Comparison of ENCODE assay signal across 4 worm cellular contexts in genomic region chrV:14617711-14618110, ce11.
TF ChIP-seq lines count a peak whose summit lies in the region.

No protein-coding gene starts in this region.

TF ChIP-seq in whole organism, L1 larva, 84 proteins besides CTCF, POLR2A, EP300 and RAD21:
- TF ChIP-seq nhr-237 (tag; optimal IDR thresholded peaks at IDR 0.05; lab: Kevin White, UChicago) (no peak), elt-2 (tag; optimal IDR thresholded peaks at IDR 0.05; lab: Kevin White, UChicago) (no peak), nhr-47 (tag; optimal IDR thresholded peaks at IDR 0.05; lab: Kevin White, UChicago) (no peak), aha-1 (tag; optimal IDR thresholded peaks at IDR 0.05; lab: Kevin White, UChicago) (no peak), pag-3 (tag; optimal IDR thresholded peaks at IDR 0.05; lab: Kevin White, UChicago; ENCODE audit: borderline replicate concordance, insufficient read depth) (no peak), mab-9 (GFP tag; IDR thresholded peaks at IDR 0.05; lab: Robert Waterston, UW) (no peak), nhr-71 (tag; optimal IDR thresholded peaks at IDR 0.05; lab: Kevin White, UChicago) (no peak), efl-1 (optimal IDR thresholded peaks at IDR 0.05; lab: Kevin White, UChicago) (no peak), efl-1 (GFP tag; optimal IDR thresholded peaks at IDR 0.05 in 1 of 2; lab: Kevin White, UChicago) (peak in 1 of 2 experiments; percentile 52), dsc-1 (tag; optimal IDR thresholded peaks at IDR 0.05; lab: Kevin White, UChicago) (no peak), unc-30 (tag; optimal IDR thresholded peaks at IDR 0.05; lab: Kevin White, UChicago) (no peak), lin-14 (GFP tag; optimal IDR thresholded peaks at IDR 0.05; lab: Kevin White, UChicago) (peak; percentile 65), lsy-2 (tag; optimal IDR thresholded peaks at IDR 0.05; lab: Kevin White, UChicago) (peak in 1 of 2 experiments; percentile 13), unc-62 (GFP tag; optimal IDR thresholded peaks at IDR 0.05; lab: Kevin White, UChicago) (no peak)

TF ChIP-seq in whole organism, L4 larva, 104 proteins besides CTCF, POLR2A, EP300 and RAD21:
- TF ChIP-seq aha-1 (tag; lab: Kevin White, UChicago) (peak; percentile 25), nhr-237 (tag; optimal IDR thresholded peaks at IDR 0.05; lab: Kevin White, UChicago) (no peak)

TF ChIP-seq in whole organism, late embryonic, 69 proteins besides CTCF, POLR2A, EP300 and RAD21:
- TF ChIP-seq ahr-1 (tag; optimal IDR thresholded peaks at IDR 0.05; lab: Kevin White, UChicago) (no peak), ceh-31 (tag; optimal IDR thresholded peaks at IDR 0.05; lab: Kevin White, UChicago) (peak; percentile 86), unc-42 (tag; optimal IDR thresholded peaks at IDR 0.05; lab: Kevin White, UChicago) (peak; percentile 87), ets-4 (tag; optimal IDR thresholded peaks at IDR 0.05; lab: Kevin White, UChicago) (no peak), hlh-8 (tag; optimal IDR thresholded peaks at IDR 0.05; lab: Kevin White, UChicago) (no peak)

TF ChIP-seq in whole organism, young adult, 124 proteins besides CTCF, POLR2A, EP300 and RAD21:
- TF ChIP-seq sdz-38 (tag; optimal IDR thresholded peaks at IDR 0.05; lab: Kevin White, UChicago) (no peak), ccch-3 (GFP tag; optimal IDR thresholded peaks at IDR 0.05; lab: Kevin White, UChicago) (no peak), ceh-79 (tag; optimal IDR thresholded peaks at IDR 0.05; lab: Kevin White, UChicago) (no peak), madf-3 (GFP tag; IDR thresholded peaks at IDR 0.05; lab: Robert Waterston, UW) (0 out of 2 replicates have a peak, but pooled peaks have one; percentile 32), ztf-28 (GFP tag; IDR thresholded peaks at IDR 0.05; lab: Robert Waterston, UW) (0 out of 2 replicates have a peak, but pooled peaks have one; percentile 13), tbx-9 (tag; optimal IDR thresholded peaks at IDR 0.05; lab: Kevin White, UChicago; ENCODE audit: borderline replicate concordance) (no peak), sptf-2 (GFP tag; optimal IDR thresholded peaks at IDR 0.05; lab: Kevin White, UChicago) (no peak), F22D6.2 (tag; optimal IDR thresholded peaks at IDR 0.05; lab: Kevin White, UChicago) (no peak), nfya-1 (tag; optimal IDR thresholded peaks at IDR 0.05; lab: Kevin White, UChicago; ENCODE audit: borderline replicate concordance, insufficient read depth) (no peak), nfya-2 (GFP tag; IDR thresholded peaks at IDR 0.05; lab: Robert Waterston, UW) (no peak), athp-1 (tag; optimal IDR thresholded peaks at IDR 0.05; lab: Kevin White, UChicago) (no peak), tbp1 (GFP tag; optimal IDR thresholded peaks at IDR 0.05; lab: Kevin White, UChicago) (no peak)
